Worm (Caenorhabditis elegans) whole organism, midembryonic: ENCODE data around the gene daf-37.

Source experiments
- T22C8.4 ChIP-seq: fragments of 200-800 bp; sonication (Bioruptor generic); IDR thresholded peaks from 2 replicates; pipeline ENCODE4 v1.3.6; 2022; ENCODE audit warnings: missing genetic modification characterization, missing compliant biosample characterization
- cog-1 ChIP-seq: sonication (generic microtip); optimal IDR thresholded peaks from 2 replicates; lab custom pipeline; 2016; ENCODE audit warnings: missing genetic modification characterization, missing compliant biosample characterization
- flt-1 ChIP-seq: fragments of 200-800 bp; sonication (Bioruptor generic); IDR thresholded peaks from 2 replicates; pipeline ENCODE4 v1.3.6; 2022; ENCODE audit warnings: missing genetic modification characterization, missing compliant biosample characterization
- klf-2 ChIP-seq: fragments of 200-800 bp; sonication (Bioruptor generic); conservative IDR thresholded peaks from 2 replicates; pipeline ENCODE4 v1.3.6; 2022; ENCODE audit warnings: missing genetic modification reagents, missing genetic modification characterization, missing compliant biosample characterization
- med-1 ChIP-seq: sonication (generic microtip); optimal IDR thresholded peaks from 2 replicates; lab custom pipeline; 2017; ENCODE audit warnings: missing genetic modification characterization, mild to moderate bottlenecking, missing compliant biosample characterization, antibody characterized with exemption, missing genetic modification reagents; ENCODE audit not compliant: insufficient read depth
- ref-1 ChIP-seq: fragments of 200-800 bp; sonication (Bioruptor generic); conservative IDR thresholded peaks from 2 replicates; pipeline ENCODE4 v1.3.6; 2022; ENCODE audit warnings: missing genetic modification reagents, missing genetic modification characterization, missing compliant biosample characterization
- tab-1 ChIP-seq: fragments of 200-800 bp; sonication (Bioruptor generic); IDR thresholded peaks from 2 replicates; pipeline ENCODE4 v1.3.6; 2022; ENCODE audit warnings: missing genetic modification characterization, missing compliant biosample characterization
- ztf-23 ChIP-seq: fragments of 200-800 bp; sonication (Bioruptor generic); IDR thresholded peaks from 2 replicates; pipeline ENCODE4 v1.3.6; 2022; ENCODE audit warnings: missing genetic modification reagents, missing genetic modification characterization, missing compliant biosample characterization
- ztf-29 ChIP-seq: fragments of 200-800 bp; sonication (Bioruptor generic); IDR thresholded peaks from 2 replicates; pipeline ENCODE4 v1.3.6; 2022; ENCODE audit warnings: missing genetic modification reagents, missing genetic modification characterization, missing compliant biosample characterization

Gene daf-37

DNA sequence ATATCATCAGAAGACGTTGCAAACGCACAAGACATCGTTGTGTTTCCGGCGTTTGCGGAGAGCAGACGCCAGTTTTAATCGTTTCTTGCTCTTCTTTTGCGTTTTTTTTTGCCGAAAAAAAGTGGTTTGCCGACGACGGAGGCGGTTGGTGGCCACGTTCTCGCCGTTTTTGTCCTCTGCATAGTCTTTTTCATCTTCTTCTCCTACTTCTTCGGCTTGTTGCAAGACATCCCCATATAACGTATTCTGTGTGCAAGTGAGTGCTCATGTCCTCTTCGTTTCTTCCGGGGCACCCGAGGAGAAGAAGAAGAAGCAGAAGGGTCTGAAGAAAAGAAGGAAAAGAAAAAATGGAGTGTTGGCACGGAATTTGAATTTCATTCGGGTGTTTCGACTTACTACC, 33.0 kb downstream of the daf-37 start:
- TF ChIP-seq T22C8.4 (GFP tag; lab: Robert Waterston, UW) = no peak
- no peak for TF ChIP-seq ref-1 (GFP tag; lab: Robert Waterston, UW)
- TF ChIP-seq flt-1 (GFP tag; lab: Robert Waterston, UW) = no peak
- no peak for TF ChIP-seq tab-1 (GFP tag; lab: Robert Waterston, UW)
- no peak for TF ChIP-seq ztf-23 (GFP tag; lab: Robert Waterston, UW)
- no peak for TF ChIP-seq cog-1 (tag; lab: Kevin White, UChicago)
- no peak for TF ChIP-seq klf-2
- no peak for TF ChIP-seq med-1 (GFP tag; lab: Kevin White, UChicago)

DNA sequence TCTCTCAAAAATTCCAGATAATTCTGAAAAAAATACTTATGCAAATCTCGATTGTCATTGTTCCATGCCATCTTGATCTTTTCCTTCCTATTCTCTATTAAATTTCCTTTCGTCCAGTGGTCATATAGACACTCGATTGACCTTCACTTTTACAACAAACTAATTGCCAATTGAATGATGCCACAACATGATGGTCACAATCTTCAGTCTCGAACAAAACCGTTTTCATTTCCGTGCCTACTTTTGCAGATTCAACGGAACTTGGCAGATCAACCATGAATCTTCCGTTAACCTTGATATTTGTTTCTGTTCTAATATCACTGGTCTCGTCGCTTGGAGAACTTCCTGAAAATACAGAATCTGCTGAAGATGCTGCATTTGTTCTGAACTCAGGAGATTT, 34.6 kb downstream of the daf-37 start, which contains the start of gene F40H3.2:
Gene F40H3.2 (plus strand): TSS at position 250 of the 400 bp plus-strand sequence.
- TF ChIP-seq ref-1 (GFP tag; lab: Robert Waterston, UW) (no peak), ztf-29 (GFP tag; lab: Robert Waterston, UW) (no peak), flt-1 (GFP tag; lab: Robert Waterston, UW) (no peak), ztf-23 (GFP tag; lab: Robert Waterston, UW) (no peak), klf-2 (no peak), tab-1 (GFP tag; lab: Robert Waterston, UW) (no peak), med-1 (GFP tag; lab: Kevin White, UChicago) (no peak), T22C8.4 (GFP tag; lab: Robert Waterston, UW) (no peak), cog-1 (tag; lab: Kevin White, UChicago) (no peak)

DNA sequence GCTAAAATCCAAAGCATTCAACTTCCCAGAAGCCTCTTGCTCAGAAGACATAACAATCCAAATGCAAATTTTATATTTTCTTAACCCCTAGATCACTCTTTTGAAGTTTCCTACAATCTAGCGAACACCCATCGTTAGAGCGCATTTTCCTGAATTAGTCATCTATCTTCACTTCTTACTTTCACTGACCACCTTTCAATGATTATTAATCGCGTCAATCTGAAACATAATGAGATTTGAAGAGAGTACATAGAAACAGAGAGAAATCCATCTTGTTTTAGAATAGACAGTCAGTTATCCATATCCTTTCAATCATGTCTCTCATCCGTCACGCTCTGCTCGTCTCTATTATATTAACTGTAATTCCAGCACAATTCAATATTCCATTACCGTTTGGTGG, 36.8 kb downstream of the daf-37 start, which contains the start of gene F40H3.3:
Gene F40H3.3 (plus strand): TSS at position 280 of the 400 bp plus-strand sequence.
- TF ChIP-seq klf-2 (no peak), cog-1 (tag; lab: Kevin White, UChicago) (no peak), ztf-23 (GFP tag; lab: Robert Waterston, UW) (no peak), T22C8.4 (GFP tag; lab: Robert Waterston, UW) (no peak), flt-1 (GFP tag; lab: Robert Waterston, UW) (no peak), tab-1 (GFP tag; lab: Robert Waterston, UW) (no peak), ztf-29 (GFP tag; lab: Robert Waterston, UW) (no peak), med-1 (GFP tag; lab: Kevin White, UChicago) (no peak), ref-1 (GFP tag; lab: Robert Waterston, UW) (no peak)

DNA sequence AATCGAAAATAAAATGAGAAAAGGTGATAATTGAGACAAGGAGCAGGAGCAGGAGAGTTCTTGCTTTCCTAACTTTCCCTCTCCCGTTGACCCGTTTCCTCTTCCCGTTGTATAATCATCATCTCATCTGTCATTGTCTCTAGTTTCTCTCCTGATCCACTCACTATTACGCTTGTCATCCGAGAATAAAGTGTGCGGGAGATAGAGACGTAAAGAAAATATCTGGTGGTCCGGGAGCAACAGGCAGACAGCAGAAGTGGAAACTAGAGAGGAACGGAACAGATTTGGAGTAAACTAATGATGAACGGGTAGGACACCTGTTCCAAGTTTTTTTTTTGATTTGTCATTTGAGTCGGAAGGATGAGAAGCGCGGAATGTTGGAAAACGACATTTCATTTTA, 37.8 kb downstream of the daf-37 start:
- TF ChIP-seq ztf-29 (GFP tag; lab: Robert Waterston, UW) = no peak
- no peak for TF ChIP-seq flt-1 (GFP tag; lab: Robert Waterston, UW)
- TF ChIP-seq med-1 (GFP tag; lab: Kevin White, UChicago) = no peak

DNA sequence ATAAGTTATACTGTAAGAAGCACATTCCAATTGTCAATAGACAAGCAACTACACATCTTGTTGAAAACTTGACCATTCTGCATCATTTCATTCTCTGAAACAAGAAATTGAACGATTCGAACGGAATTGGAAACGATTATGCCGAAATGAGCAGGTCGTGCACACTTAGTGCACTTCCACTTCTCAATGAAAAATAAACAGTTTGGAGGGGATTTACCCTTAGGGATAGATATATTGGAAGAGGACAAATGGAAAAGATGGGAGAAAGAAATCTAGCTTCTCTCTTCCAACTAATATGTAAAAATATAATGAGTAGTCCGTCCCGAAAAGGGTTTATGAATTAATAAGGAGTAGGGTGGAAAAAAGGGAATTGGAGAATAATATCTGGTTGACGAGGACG, 38.9 kb downstream of the daf-37 start, which contains the start of gene hst-3.1:
Gene hst-3.1 (minus strand): TSS at position 101 of the 400 bp plus-strand sequence.
- TF ChIP-seq ref-1 (GFP tag; lab: Robert Waterston, UW) (no peak), klf-2 (no peak), flt-1 (GFP tag; lab: Robert Waterston, UW) (no peak), tab-1 (GFP tag; lab: Robert Waterston, UW) (no peak)

DNA sequence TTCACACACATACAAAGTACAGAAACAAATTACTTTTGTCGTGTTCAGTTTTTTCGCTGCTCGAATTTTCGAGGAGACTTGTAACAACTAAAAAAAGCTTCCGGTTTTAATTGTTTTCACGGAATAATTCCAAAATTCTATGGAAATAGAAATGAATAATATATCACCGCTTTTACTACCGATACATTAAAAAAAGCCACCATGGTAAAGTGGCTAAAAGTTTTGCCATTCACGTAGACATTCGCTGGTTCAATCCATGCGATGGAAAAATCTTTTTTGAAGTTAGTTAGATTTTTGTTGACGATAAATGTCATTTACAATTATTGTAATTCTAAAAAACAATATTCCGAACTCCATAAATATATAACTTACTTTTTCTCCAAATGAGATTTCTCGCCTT, 39.3 kb downstream of the daf-37 start:
- TF ChIP-seq med-1 (GFP tag; lab: Kevin White, UChicago) (no peak), ref-1 (GFP tag; lab: Robert Waterston, UW) (no peak), cog-1 (tag; lab: Kevin White, UChicago) (no peak), T22C8.4 (GFP tag; lab: Robert Waterston, UW) (no peak), tab-1 (GFP tag; lab: Robert Waterston, UW) (no peak), flt-1 (GFP tag; lab: Robert Waterston, UW) (no peak), klf-2 (no peak), ztf-29 (GFP tag; lab: Robert Waterston, UW) (no peak), ztf-23 (GFP tag; lab: Robert Waterston, UW) (no peak)

DNA sequence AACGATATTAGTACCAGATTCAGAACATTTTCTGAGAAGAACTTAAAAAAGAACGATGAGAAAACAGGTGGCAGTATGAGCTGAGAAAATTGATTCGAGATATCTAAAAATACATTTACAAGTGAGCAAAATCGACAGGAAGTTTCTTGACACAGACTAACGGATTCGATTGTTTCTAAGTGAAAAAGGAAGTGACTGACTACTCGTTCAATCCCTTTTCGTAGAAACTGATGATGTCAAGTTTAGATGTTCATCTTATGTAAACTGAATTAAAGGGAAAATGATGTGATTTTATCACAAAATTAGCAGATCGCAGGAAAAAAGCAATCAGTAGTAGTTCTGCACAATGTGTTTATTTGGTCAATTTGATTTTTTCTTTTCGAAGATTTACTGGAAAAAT, 42.9 kb downstream of the daf-37 start:
- TF ChIP-seq med-1 (GFP tag; lab: Kevin White, UChicago) (no peak), cog-1 (tag; lab: Kevin White, UChicago) (no peak), flt-1 (GFP tag; lab: Robert Waterston, UW) (no peak), ztf-29 (GFP tag; lab: Robert Waterston, UW) (no peak), ref-1 (GFP tag; lab: Robert Waterston, UW) (no peak), T22C8.4 (GFP tag; lab: Robert Waterston, UW) (no peak), klf-2 (no peak), ztf-23 (GFP tag; lab: Robert Waterston, UW) (no peak), tab-1 (GFP tag; lab: Robert Waterston, UW) (no peak)

DNA sequence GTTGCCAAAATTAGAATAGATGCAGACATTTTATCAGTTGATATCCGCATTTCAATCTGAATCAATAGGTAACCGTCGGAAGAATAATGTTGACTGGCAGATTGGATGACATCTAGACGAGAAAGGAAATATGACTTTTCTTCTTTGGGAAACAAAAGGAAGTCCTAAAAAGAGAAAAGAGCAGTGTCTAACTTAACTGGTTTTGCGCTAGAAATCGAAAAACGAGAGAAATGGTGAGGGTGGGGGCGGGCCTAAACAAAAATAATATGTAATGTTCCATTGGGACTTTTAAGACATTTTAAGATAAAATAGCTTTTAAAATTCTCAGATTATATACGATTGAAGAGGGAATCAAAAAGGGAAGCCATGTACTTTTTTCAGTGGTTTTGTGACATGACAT, 47.0 kb downstream of the daf-37 start, which contains the start of gene exp-1:
Gene exp-1 (minus strand): TSS at position 101 of the 400 bp plus-strand sequence.
- TF ChIP-seq flt-1 (GFP tag; lab: Robert Waterston, UW) (no peak), klf-2 (no peak), tab-1 (GFP tag; lab: Robert Waterston, UW) (no peak), cog-1 (tag; lab: Kevin White, UChicago) (no peak), ztf-29 (GFP tag; lab: Robert Waterston, UW) (no peak), T22C8.4 (GFP tag; lab: Robert Waterston, UW) (no peak), ztf-23 (GFP tag; lab: Robert Waterston, UW) (no peak), med-1 (GFP tag; lab: Kevin White, UChicago) (no peak), ref-1 (GFP tag; lab: Robert Waterston, UW) (no peak)

DNA sequence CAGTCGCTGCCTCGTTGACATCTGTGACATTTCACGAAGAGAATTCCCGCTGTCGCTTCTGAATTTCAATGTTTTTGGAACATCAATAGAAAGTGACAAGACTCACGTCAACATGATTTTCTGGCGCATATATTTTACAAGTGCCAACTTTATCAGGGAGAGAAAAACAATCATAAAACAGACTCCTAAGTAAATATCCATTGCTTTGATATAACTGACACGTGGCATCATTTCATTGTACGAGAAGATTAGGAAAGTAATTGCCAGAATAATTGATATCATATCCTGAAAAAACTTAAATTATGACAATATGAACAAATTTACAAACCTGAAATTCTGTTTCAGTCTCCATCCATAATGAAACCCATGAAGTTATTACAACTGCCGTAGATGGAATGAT, 49.9 kb downstream of the daf-37 start:
- TF ChIP-seq ref-1 (GFP tag; lab: Robert Waterston, UW) (no peak), ztf-29 (GFP tag; lab: Robert Waterston, UW) (no peak), ztf-23 (GFP tag; lab: Robert Waterston, UW) (no peak), T22C8.4 (GFP tag; lab: Robert Waterston, UW) (no peak), tab-1 (GFP tag; lab: Robert Waterston, UW) (no peak), cog-1 (tag; lab: Kevin White, UChicago) (no peak), med-1 (GFP tag; lab: Kevin White, UChicago) (no peak), flt-1 (GFP tag; lab: Robert Waterston, UW) (no peak), klf-2 (no peak)
